Worm (Caenorhabditis elegans) whole organism, young adult: Measurements from ENCODE around the gene arrd-25.
A peak's percentile ranks its signal among the peaks of the same experiment; 100 is the strongest.

Source experiments
- B0019.2 ChIP-seq: fragments of 200-800 bp; sonication (Bioruptor generic); conservative IDR thresholded peaks from 2 replicates; pipeline ENCODE4 v1.3.6; 2022; ENCODE audit warnings: missing genetic modification reagents, missing genetic modification characterization, missing compliant biosample characterization
- C17E4.6 ChIP-seq: fragments of 200-800 bp; sonication (Bioruptor generic); IDR thresholded peaks from 2 replicates; pipeline ENCODE4 v1.3.6; 2022; ENCODE audit warnings: missing genetic modification reagents, missing genetic modification characterization, missing compliant biosample characterization
- D2030.7 ChIP-seq: fragments of 200-800 bp; sonication (Bioruptor generic); IDR thresholded peaks from 2 replicates; pipeline ENCODE4 v1.3.6; 2022; ENCODE audit warnings: missing genetic modification reagents, missing genetic modification characterization, missing compliant biosample characterization
- F49E8.2 ChIP-seq: sonication (generic microtip); optimal IDR thresholded peaks from 3 replicates; lab custom pipeline; 2017; ENCODE audit warnings: missing genetic modification characterization, mild to moderate bottlenecking, missing compliant biosample characterization, antibody characterized with exemption, moderate library complexity; ENCODE audit not compliant: insufficient read depth
- Y53G8AR.9 ChIP-seq: fragments of 200-800 bp; sonication (Bioruptor generic); conservative IDR thresholded peaks from 2 replicates; pipeline ENCODE4 v1.3.6; 2022; ENCODE audit warnings: missing genetic modification reagents, missing genetic modification characterization, missing compliant biosample characterization
- ZK185.1 ChIP-seq: sonication (generic microtip); optimal IDR thresholded peaks from 2 replicates; lab custom pipeline; 2016; ENCODE audit warnings: mild to moderate bottlenecking, missing genetic modification characterization, missing compliant biosample characterization; ENCODE audit not compliant: poor library complexity, severe bottlenecking
- aptf-2 ChIP-seq: fragments of 200-800 bp; sonication (Bioruptor generic); conservative IDR thresholded peaks from 2 replicates; pipeline ENCODE4 v1.3.6; 2022; ENCODE audit warnings: missing genetic modification reagents, missing genetic modification characterization, missing compliant biosample characterization
- aptf-3 ChIP-seq: fragments of 200-800 bp; sonication (Bioruptor generic); IDR thresholded peaks from 2 replicates; pipeline ENCODE4 v1.3.6; 2022; ENCODE audit warnings: missing genetic modification characterization, missing compliant biosample characterization
- atf-7 ChIP-seq: sonication (generic microtip); optimal IDR thresholded peaks from 2 replicates; lab custom pipeline; 2017; ENCODE audit warnings: mild to moderate bottlenecking, missing genetic modification characterization, missing compliant biosample characterization
- athp-1 ChIP-seq: sonication (generic microtip); optimal IDR thresholded peaks from 2 replicates; lab custom pipeline; 2017; ENCODE audit warnings: mild to moderate bottlenecking, missing genetic modification characterization, missing compliant biosample characterization
- attf-3 ChIP-seq: fragments of 200-800 bp; sonication (Bioruptor generic); conservative IDR thresholded peaks from 2 replicates; pipeline ENCODE4 v1.3.6; 2022; ENCODE audit warnings: missing genetic modification reagents, missing genetic modification characterization, missing compliant biosample characterization
- attf-5 ChIP-seq: fragments of 200-800 bp; sonication (Bioruptor generic); optimal IDR thresholded peaks from 2 replicates; lab custom pipeline; 2018; ENCODE audit warnings: mild to moderate bottlenecking, missing genetic modification characterization, missing compliant biosample characterization
- attf-6 ChIP-seq: fragments of 200-800 bp; sonication (Bioruptor generic); IDR thresholded peaks from 2 replicates; pipeline ENCODE4 v1.3.6; 2022; ENCODE audit warnings: missing genetic modification reagents, missing genetic modification characterization, missing compliant biosample characterization
- bed-2 ChIP-seq: fragments of 200-800 bp; sonication (Bioruptor generic); IDR thresholded peaks from 2 replicates; pipeline ENCODE4 v1.3.6; 2022; ENCODE audit warnings: missing genetic modification reagents, missing genetic modification characterization, missing compliant biosample characterization
- ceh-100 ChIP-seq: fragments of 200-800 bp; sonication (Bioruptor generic); IDR thresholded peaks from 2 replicates; pipeline ENCODE4 v1.3.6; 2022; ENCODE audit warnings: missing genetic modification reagents, missing genetic modification characterization, missing compliant biosample characterization
- ceh-58 ChIP-seq: fragments of 200-800 bp; sonication (Bioruptor generic); IDR thresholded peaks from 2 replicates; pipeline ENCODE4 v1.3.6; 2022; ENCODE audit warnings: missing genetic modification characterization, missing compliant biosample characterization
- chd-7 ChIP-seq: sonication (generic microtip); optimal IDR thresholded peaks from 2 replicates; lab custom pipeline; 2016; ENCODE audit warnings: mild to moderate bottlenecking, missing genetic modification characterization, moderate library complexity, missing compliant biosample characterization
- dox-1 ChIP-seq: fragments of 200-800 bp; sonication (Bioruptor generic); IDR thresholded peaks from 2 replicates; pipeline ENCODE4 v1.3.6; 2022; ENCODE audit warnings: missing genetic modification reagents, missing genetic modification characterization, missing compliant biosample characterization
- ekl-4 ChIP-seq: fragments of 200-800 bp; sonication (Bioruptor generic); IDR thresholded peaks from 2 replicates; pipeline ENCODE4 v1.3.6; 2022; ENCODE audit warnings: missing genetic modification reagents, missing genetic modification characterization, missing compliant biosample characterization
- him-1 ChIP-seq: sonication (generic microtip); optimal IDR thresholded peaks from 2 replicates; lab custom pipeline; 2016; ENCODE audit warnings: missing genotype, missing genetic modification reagents, missing genetic modification characterization, missing compliant biosample characterization
- hmg-20 ChIP-seq: fragments of 200-800 bp; sonication (Bioruptor generic); IDR thresholded peaks from 2 replicates; pipeline ENCODE4 v1.3.6; 2022; ENCODE audit warnings: missing genetic modification reagents, missing genetic modification characterization, missing compliant biosample characterization
- let-526 ChIP-seq: fragments of 200-800 bp; sonication (Bioruptor generic); IDR thresholded peaks from 2 replicates; pipeline ENCODE4 v1.3.6; 2022; ENCODE audit warnings: missing genetic modification reagents, missing genetic modification characterization, missing compliant biosample characterization
- let-607 ChIP-seq, 2 experiments: fragments of 200-800 bp in 1 of 2; sonication (Bioruptor generic) in 1 of 2; sonication (generic microtip) in 1 of 2; optimal IDR thresholded peaks; 2 replicates each; lab custom pipeline; 2016 to 2018; ENCODE audit warnings: mild to moderate bottlenecking in 2 of 2, missing compliant biosample characterization in 2 of 2, missing genetic modification characterization in 2 of 2, moderate library complexity in 2 of 2, missing genotype in 1 of 2
- madf-10 ChIP-seq: sonication (generic microtip); optimal IDR thresholded peaks from 2 replicates; lab custom pipeline; 2016; ENCODE audit warnings: mild to moderate bottlenecking, missing genetic modification characterization, missing compliant biosample characterization
- madf-3 ChIP-seq: fragments of 200-800 bp; sonication (Bioruptor generic); IDR thresholded peaks from 2 replicates; pipeline ENCODE4 v1.3.6; 2022; ENCODE audit warnings: missing genetic modification reagents, missing genetic modification characterization, missing compliant biosample characterization
- nfya-1 ChIP-seq: sonication (generic microtip); optimal IDR thresholded peaks from 2 replicates; lab custom pipeline; 2017; ENCODE audit warnings: antibody characterized with exemption, missing compliant biosample characterization, missing genetic modification characterization, borderline replicate concordance; ENCODE audit not compliant: insufficient read depth
- nfyb-1 ChIP-seq: fragments of 200-800 bp; sonication (Bioruptor generic); IDR thresholded peaks from 2 replicates; pipeline ENCODE4 v1.3.6; 2022; ENCODE audit warnings: missing genetic modification reagents, missing genetic modification characterization, missing compliant biosample characterization
- nhr-27 ChIP-seq: fragments of 200-800 bp; sonication (Bioruptor generic); optimal IDR thresholded peaks from 2 replicates; lab custom pipeline; 2018; ENCODE audit warnings: mild to moderate bottlenecking, missing genetic modification characterization, moderate library complexity, missing compliant biosample characterization
- nhr-80 ChIP-seq: sonication (generic microtip); optimal IDR thresholded peaks from 2 replicates; lab custom pipeline; 2016; ENCODE audit warnings: missing genetic modification characterization, missing compliant biosample characterization
- pbrm-1 ChIP-seq: fragments of 200-800 bp; sonication (Bioruptor generic); IDR thresholded peaks from 2 replicates; pipeline ENCODE4 v1.3.6; 2022; ENCODE audit warnings: missing genetic modification reagents, missing genetic modification characterization, missing compliant biosample characterization
- rpc-1 ChIP-seq, 2 experiments: fragments of 150-350 bp in 1 of 2; sonication (generic microtip) in 1 of 2; optimal IDR thresholded peaks; 2 replicates each; lab custom pipeline; 2014 to 2018; ENCODE audit warnings: missing biosample characterization in 1 of 2, missing genetic modification characterization in 1 of 2, missing genetic modification reagents in 1 of 2, missing genotype in 1 of 2
- snpc-4 ChIP-seq, 5 experiments: fragments of 150-350 bp in 1 of 5; sonication (generic microtip) in 4 of 5; optimal IDR thresholded peaks; 2 replicates each; lab custom pipeline; 2014 to 2018; ENCODE audit warnings: missing genetic modification characterization in 5 of 5, missing biosample characterization in 3 of 5, antibody characterized with exemption in 2 of 5, mild to moderate bottlenecking in 2 of 5, missing compliant biosample characterization in 2 of 5, missing genotype in 2 of 5, moderate library complexity in 2 of 5, missing genetic modification reagents in 1 of 5
- sptf-2 ChIP-seq: fragments of 200-800 bp; sonication (Bioruptor generic); optimal IDR thresholded peaks from 2 replicates; lab custom pipeline; 2018; ENCODE audit warnings: mild to moderate bottlenecking, missing genetic modification characterization, missing compliant biosample characterization
- tbp1 ChIP-seq: fragments of 200-800 bp; sonication (Bioruptor generic); optimal IDR thresholded peaks from 2 replicates; lab custom pipeline; 2018; ENCODE audit warnings: mild to moderate bottlenecking, missing genetic modification characterization, missing compliant biosample characterization
- unc-62 ChIP-seq: fragments of 150-350 bp; optimal IDR thresholded peaks from 2 replicates; lab custom pipeline; 2014; ENCODE audit warnings: missing biosample characterization, missing genetic modification reagents, missing genetic modification characterization
- xnd-1 ChIP-seq: sonication (generic microtip); optimal IDR thresholded peaks from 2 replicates; lab custom pipeline; 2016; ENCODE audit warnings: missing genotype, missing genetic modification reagents, missing genetic modification characterization, missing compliant biosample characterization
- ztf-22 ChIP-seq: fragments of 200-800 bp; sonication (Bioruptor generic); optimal IDR thresholded peaks from 2 replicates; lab custom pipeline; 2018; ENCODE audit warnings: mild to moderate bottlenecking, missing genetic modification characterization, moderate library complexity, missing compliant biosample characterization
- ztf-26 ChIP-seq: sonication (generic microtip); optimal IDR thresholded peaks from 2 replicates; lab custom pipeline; 2017; ENCODE audit warnings: missing genetic modification characterization, missing compliant biosample characterization
- ztf-6 ChIP-seq: fragments of 200-800 bp; sonication (Bioruptor generic); IDR thresholded peaks from 2 replicates; pipeline ENCODE4 v1.3.6; 2022; ENCODE audit warnings: missing genetic modification reagents, missing genetic modification characterization, missing compliant biosample characterization

Gene arrd-25

DNA sequence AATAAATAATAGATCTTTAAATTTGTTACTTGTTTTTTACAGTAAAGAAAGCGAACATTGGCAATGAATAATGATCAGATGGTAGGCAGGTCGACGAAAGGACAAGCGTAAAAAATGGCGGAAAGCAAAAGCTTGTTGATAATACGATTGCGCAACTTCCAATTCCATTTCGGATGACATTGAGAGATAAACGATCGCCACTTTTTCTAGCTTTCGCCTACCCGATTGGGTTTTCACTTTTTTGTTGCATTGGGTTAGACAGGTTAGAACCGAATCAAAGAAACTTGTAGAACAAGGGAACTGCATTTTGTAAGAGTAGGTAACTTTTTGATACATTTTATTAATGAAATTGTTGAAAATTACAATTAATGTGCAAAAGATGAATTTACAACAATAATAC is 35.9 kb downstream of the arrd-25 start:
- TF ChIP-seq ekl-4 (GFP tag; lab: Robert Waterston, UW) = no peak
- TF ChIP-seq C17E4.6 (GFP tag; lab: Robert Waterston, UW) = no peak
- no peak for TF ChIP-seq nhr-27 (tag; lab: Kevin White, UChicago)
- TF ChIP-seq F49E8.2 = no peak
- no peak for TF ChIP-seq aptf-3 (GFP tag; lab: Robert Waterston, UW)
- TF ChIP-seq B0019.2 = no peak
- no peak for TF ChIP-seq ztf-26
- TF ChIP-seq, all 124 proteins: peak for 0

- TF ChIP-seq ztf-22 (GFP tag; lab: Kevin White, UChicago) = peak; percentile 71
- no peak for TF ChIP-seq sptf-2 (GFP tag; lab: Kevin White, UChicago)
- no peak for TF ChIP-seq attf-3 (GFP tag; lab: Robert Waterston, UW)
- no peak for TF ChIP-seq pbrm-1 (GFP tag; lab: Robert Waterston, UW)
- no peak for TF ChIP-seq ceh-58 (GFP tag; lab: Robert Waterston, UW)
- TF ChIP-seq nhr-80 (tag; lab: Kevin White, UChicago) = peak; percentile 96
- 0 out of 2 replicates have a peak, but pooled peaks have one; percentile 34 for TF ChIP-seq Y53G8AR.9 (GFP tag; lab: Robert Waterston, UW)
- no peak for TF ChIP-seq chd-7 (tag; lab: Kevin White, UChicago)
- TF ChIP-seq nfyb-1 (GFP tag; lab: Robert Waterston, UW) = peak; percentile 70; the same call in 1 of the 2 replicates
- no peak for TF ChIP-seq aptf-2 (GFP tag; lab: Robert Waterston, UW)
- TF ChIP-seq bed-2 (GFP tag; lab: Robert Waterston, UW) = no peak
- peak; percentile 38 for TF ChIP-seq tbp1 (GFP tag; lab: Kevin White, UChicago)
- TF ChIP-seq let-526 (GFP tag; lab: Robert Waterston, UW) = no peak
- TF ChIP-seq madf-10 (tag; lab: Kevin White, UChicago) = no peak
- TF ChIP-seq nfya-1 = no peak
- no peak for TF ChIP-seq snpc-4 (GFP tag; optimal IDR thresholded peaks at IDR 0.05; lab: Kevin White, UChicago)
- TF ChIP-seq snpc-4 (tag; optimal IDR thresholded peaks at IDR 0.05; lab: Kevin White, UChicago) = peak in 1 of 4 experiments; percentile 57
- peak; percentile 56 for TF ChIP-seq dox-1 (GFP tag; lab: Robert Waterston, UW)
- TF ChIP-seq attf-6 (GFP tag; lab: Robert Waterston, UW) = no peak
- TF ChIP-seq ZK185.1 = no peak
- no peak for TF ChIP-seq F49E8.2
- TF ChIP-seq rpc-1 (optimal IDR thresholded peaks at IDR 0.05; lab: Kevin White, UChicago) = no peak
- no peak for TF ChIP-seq rpc-1 (tag; optimal IDR thresholded peaks at IDR 0.05; lab: Kevin White, UChicago)
- TF ChIP-seq ztf-6 (GFP tag; lab: Robert Waterston, UW) = no peak
- TF ChIP-seq him-1 (tag; lab: Kevin White, UChicago) = no peak
- peak; percentile 3 for TF ChIP-seq attf-5 (GFP tag; lab: Kevin White, UChicago)
- TF ChIP-seq xnd-1 (tag; lab: Kevin White, UChicago) = no peak
- no peak for TF ChIP-seq aptf-3 (GFP tag; lab: Robert Waterston, UW)
- TF ChIP-seq let-607 (tag; optimal IDR thresholded peaks at IDR 0.05; lab: Kevin White, UChicago) = peak; percentile 53 to 58
- peak; percentile 50 for TF ChIP-seq unc-62
- TF ChIP-seq atf-7 (tag; lab: Kevin White, UChicago) = peak; percentile 39
- TF ChIP-seq athp-1 (tag; lab: Kevin White, UChicago) = no peak
Measured at ce11 chrX:14070950-14071349, 37.4 kb downstream of the arrd-25 start, which contains the start of gene C33G3.4. Gene C33G3.4, plus strand, starts transcription at chrX:14071162.

DNA sequence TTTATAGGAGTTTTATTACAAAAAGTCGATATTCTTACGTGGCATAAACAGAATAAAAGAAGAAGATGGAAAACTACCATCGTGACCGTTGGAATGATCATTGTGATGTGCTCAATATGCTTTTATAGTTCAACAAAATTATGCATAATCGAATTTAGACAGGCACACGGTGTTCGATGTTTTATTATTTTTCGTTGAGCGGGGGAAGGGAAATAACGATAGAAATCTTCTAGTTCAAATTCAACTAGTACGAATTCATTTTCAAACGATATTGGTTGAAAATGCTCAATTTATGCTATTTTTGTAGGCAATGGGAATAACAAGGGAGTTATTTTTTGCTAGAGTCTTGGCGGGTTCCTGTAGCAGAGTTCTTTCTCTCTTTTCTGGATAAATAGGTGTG is 45.0 kb downstream of the arrd-25 start, which contains the start of gene C33G3.5:
C33G3.5 (minus strand) TSS at position 101 of the 400 bp plus-strand sequence.
- no peak for TF ChIP-seq xnd-1 (tag; lab: Kevin White, UChicago)
- TF ChIP-seq D2030.7 (GFP tag; lab: Robert Waterston, UW) = no peak
- no peak for TF ChIP-seq ceh-100 (GFP tag; lab: Robert Waterston, UW)
- no peak for TF ChIP-seq rpc-1 (optimal IDR thresholded peaks at IDR 0.05; lab: Kevin White, UChicago)
- TF ChIP-seq rpc-1 (tag; optimal IDR thresholded peaks at IDR 0.05; lab: Kevin White, UChicago) = no peak
- no peak for TF ChIP-seq madf-3 (GFP tag; lab: Robert Waterston, UW)
- TF ChIP-seq athp-1 (tag; lab: Kevin White, UChicago) = no peak
- TF ChIP-seq hmg-20 (GFP tag; lab: Robert Waterston, UW) = no peak
